Fruit fly (Drosophila melanogaster) Kc167 (cell line): ENCODE data around the gene KdelR.

Experiments
- Sin3A ChIP-seq: fragments of >200 bp; optimal IDR thresholded peaks from 2 replicates; lab custom pipeline; 2018; ENCODE audit warnings: missing external identifiers
- h ChIP-seq: fragments of >200 bp; optimal IDR thresholded peaks from 3 replicates; lab custom pipeline; 2018; ENCODE audit warnings: missing external identifiers
- insv ChIP-seq: fragments of >200 bp; optimal IDR thresholded peaks from 3 replicates; lab custom pipeline; 2018; ENCODE audit warnings: missing external identifiers
- psq ChIP-seq: fragments of >200 bp; optimal IDR thresholded peaks from 2 replicates; lab custom pipeline; 2017; ENCODE audit warnings: missing external identifiers
- ttk ChIP-seq: sonication (Bioruptor generic); optimal IDR thresholded peaks from 2 replicates; lab custom pipeline; 2017; ENCODE audit warnings: missing external identifiers

dm6 chr2L:10386208-10386805 lies 40.4 kb upstream of the KdelR start, which contains the start of the genes Cdk1 and mRpS7:
- TF ChIP-seq insv (lab: Kevin White, UChicago) = no peak
- no peak for TF ChIP-seq psq
- TF ChIP-seq h (lab: Kevin White, UChicago) = no peak
- no peak for TF ChIP-seq Sin3A (lab: Kevin White, UChicago)
- TF ChIP-seq ttk (lab: Kevin White, UChicago) = no peak
